Worm (Caenorhabditis elegans): ENCODE data around the gene C07B5.4.
A peak's percentile ranks its signal among the peaks of the same experiment; 100 is the strongest.

C07B5.4 gene

DNA sequence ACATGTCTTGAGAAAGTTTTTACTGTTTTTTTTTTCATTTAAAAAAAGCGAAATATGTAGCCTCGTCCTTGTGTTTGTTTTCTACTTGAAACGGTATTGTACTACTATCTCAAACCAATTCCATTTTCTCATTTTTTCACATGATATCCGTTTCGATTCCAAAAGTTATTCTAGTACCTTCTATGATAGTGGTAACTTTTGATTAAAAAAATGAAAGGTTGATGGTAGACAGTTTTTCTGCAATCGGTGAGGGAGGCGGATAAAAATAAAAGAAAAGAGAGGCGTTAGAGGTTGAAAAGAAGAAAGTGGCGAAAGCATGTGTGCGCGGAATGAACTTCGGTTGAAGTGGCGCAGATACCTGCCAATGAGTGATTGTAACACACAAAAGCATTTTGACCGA lies 1.6 kb upstream of the C07B5.4 start:
- TF ChIP-seq unc-62 (GFP tag; optimal IDR thresholded peaks at IDR 0.05) = no peak

DNA sequence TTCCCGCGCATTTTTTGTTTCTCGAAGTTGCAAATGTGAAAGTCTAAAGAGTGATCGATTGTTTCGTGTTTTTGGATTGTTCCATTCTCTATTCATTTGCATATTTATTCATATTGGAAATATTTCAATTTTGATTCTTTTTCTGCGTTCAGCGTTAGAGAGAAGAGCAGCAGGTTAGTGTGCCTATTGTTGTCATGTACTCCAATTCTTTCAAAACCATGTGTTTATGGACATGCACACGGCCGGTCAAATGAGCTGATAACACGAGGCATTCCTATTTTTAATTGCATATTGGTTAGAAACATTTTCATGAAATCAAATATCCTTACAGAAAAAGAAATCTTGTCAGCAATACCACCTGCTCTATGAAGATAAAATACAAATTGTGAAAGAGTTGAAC lies 2.2 kb downstream of the C07B5.4 start:
- no peak for TF ChIP-seq unc-62 (GFP tag; optimal IDR thresholded peaks at IDR 0.05)

DNA sequence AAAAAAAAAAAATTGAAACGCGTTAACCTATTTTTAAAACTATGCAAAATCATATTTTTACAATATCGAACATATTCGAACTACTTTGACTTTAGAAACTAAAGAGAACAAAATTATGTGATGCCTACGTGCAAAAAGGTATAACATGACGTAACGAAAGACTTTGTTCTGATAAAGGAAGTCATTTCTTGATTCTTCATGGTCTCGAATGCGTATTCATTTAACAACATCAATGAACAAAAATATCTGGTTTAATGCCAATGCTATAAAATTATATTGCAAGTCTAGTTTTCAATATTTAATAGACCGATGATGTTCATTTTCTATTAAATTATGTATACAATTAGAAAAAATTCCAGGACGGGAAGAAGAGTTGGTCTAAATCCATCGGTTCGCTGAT lies 6.5 kb downstream of the C07B5.4 start:
- no peak for TF ChIP-seq unc-62 (GFP tag; optimal IDR thresholded peaks at IDR 0.05)

DNA sequence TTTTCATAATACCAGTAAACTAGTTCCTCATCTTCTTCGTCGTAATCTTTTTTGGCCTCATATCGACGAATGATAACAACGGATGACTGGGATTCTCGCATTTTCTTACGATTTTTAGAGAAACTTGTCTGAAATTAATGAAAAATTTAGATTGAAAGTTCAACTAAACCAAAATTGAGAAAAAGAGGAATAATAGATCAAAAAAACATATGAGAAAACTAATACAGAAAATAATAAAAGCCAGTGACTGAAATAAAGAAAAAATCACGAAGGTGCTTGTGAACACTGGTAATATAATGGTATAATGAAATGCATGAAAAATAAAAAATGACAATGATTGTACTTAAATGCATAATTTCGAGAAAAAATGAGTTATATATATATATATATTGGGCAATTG lies 7.2 kb downstream of the C07B5.4 start, which contains the start of gene C07B5.8:
C07B5.8 (minus strand) TSS at position 101 of the 400 bp plus-strand sequence.
- TF ChIP-seq unc-62 (GFP tag; optimal IDR thresholded peaks at IDR 0.05) = no peak

DNA sequence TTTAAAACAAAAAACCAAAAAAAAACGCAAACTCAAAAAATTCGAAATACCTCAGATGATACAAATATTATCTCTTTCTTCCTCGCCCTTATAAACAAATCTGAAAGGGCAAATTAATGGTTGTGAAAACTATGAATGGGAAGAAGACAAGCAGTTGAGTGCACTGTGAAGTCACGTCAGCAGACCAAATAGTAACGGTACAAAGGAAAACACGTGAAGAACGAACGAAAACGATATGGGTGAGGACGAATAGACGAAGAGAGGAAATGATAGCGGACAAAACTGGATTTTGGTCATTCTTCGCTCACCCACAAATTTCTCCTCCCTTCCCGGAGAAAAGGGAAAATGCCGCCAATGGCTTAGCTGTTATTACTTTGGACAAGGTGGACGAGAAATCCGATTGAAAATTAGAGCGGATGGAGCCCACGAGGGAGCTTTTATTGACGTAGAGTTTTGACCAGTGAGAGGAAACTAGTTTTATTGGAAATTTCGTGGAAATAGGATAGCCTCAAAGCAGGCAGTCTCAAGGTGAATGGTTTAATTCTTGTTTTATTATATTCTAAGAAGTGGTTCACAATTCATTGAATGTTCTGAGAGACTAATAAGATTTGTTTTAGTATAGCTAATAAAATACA lies 8.2 kb downstream of the C07B5.4 start:
- TF ChIP-seq unc-62 (GFP tag; optimal IDR thresholded peaks at IDR 0.05) = no peak

DNA sequence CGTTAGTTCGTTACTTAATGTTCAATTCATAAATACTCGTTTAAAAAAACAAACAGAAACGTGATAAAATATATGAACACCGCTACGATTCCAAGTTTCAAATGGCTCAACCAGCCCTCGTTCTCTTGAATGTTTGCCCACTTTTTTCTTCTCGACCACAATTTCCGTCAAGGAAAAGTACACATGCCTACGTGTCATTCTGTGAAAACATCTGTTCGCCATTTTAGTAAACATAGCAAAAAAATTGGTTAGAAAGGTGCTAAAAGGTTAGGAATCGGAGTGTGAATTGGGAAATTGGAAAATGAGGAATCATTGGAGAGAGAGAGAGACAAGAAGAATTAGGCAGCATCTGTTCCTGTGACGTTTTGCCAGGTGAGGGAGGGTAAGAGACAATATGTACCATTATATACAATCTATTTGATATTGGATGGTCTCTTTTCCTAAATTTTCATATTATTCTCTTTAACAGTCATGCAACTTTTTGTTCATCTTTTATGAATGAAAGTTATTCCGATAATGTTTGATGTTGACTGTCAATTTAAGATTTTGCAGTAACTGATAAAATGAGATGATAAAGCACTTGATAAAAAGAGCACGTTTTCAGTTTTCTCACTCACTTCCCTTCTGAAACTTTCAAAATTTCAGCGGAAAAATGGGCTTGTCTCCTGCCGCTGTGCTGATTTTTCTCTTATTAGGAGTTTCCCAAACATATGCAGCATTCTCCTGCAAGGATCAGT lies 10.0 kb downstream of the C07B5.4 start, which contains the start of gene nuc-1:
nuc-1 (plus strand) TSS at position 612 of the 737 bp plus-strand sequence.
- no peak for TF ChIP-seq unc-62 (GFP tag; optimal IDR thresholded peaks at IDR 0.05)

DNA sequence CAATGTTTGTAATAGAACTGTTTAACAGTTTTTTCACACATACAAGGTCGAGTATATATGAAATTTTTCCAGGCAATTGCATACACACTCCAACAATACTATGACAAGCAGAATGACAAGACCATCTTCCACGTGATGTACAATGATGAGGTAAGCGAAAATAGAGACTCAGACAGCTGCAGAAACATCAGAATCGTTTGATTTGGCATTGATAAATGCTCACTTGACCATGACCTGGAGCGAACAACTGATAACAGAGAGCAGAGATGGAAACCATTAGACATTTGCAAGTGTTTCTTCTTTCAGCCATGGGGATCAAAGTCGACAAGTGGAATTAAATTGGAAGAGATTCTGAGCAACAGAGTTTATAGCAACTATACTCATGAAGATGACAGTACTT lies 11.0 kb downstream of the C07B5.4 start:
- no peak for TF ChIP-seq unc-62 (GFP tag; optimal IDR thresholded peaks at IDR 0.05)

DNA sequence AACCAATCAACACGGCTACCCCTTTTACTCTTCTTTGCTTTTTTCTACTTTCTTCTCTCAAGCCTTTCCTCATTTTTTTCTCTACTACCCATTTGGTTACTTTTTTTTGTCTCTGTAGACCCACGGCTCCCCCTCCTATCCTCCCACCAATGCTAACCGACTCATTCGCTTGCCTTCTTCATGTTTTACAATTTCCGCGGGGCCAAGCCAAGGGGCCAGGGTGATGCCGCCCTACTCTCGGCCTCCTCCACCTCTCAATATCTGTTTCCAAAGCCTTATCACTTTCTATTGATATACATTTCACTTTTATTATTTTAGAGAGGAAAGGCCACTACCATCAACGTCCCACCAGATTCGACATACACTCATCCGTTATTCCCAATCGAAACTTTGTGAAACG lies 13.9 kb downstream of the C07B5.4 start, which contains the start of gene F49E2.5:
F49E2.5 (plus strand) TSS at position 301 of the 400 bp plus-strand sequence.
- TF ChIP-seq unc-62 (GFP tag; optimal IDR thresholded peaks at IDR 0.05) = no peak

DNA sequence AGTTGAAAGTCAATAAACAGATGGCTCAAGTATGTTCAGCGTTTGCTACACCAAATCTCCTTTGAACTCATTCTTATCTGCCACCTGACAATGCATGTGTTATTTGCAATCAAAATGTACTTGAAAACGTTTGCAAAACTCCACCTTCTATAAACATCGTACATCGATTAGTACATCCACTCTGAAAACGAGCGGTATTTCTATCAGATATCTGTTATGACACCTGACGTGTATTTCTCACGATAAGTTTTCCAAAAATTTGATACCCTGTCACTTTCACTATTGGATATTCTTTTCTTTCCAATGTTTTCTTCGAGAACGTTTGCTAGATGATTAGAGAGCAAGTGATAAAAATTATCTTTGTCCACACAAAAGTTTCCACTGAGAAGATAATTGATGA lies 14.9 kb downstream of the C07B5.4 start:
- no peak for TF ChIP-seq unc-62 (GFP tag; optimal IDR thresholded peaks at IDR 0.05)

DNA sequence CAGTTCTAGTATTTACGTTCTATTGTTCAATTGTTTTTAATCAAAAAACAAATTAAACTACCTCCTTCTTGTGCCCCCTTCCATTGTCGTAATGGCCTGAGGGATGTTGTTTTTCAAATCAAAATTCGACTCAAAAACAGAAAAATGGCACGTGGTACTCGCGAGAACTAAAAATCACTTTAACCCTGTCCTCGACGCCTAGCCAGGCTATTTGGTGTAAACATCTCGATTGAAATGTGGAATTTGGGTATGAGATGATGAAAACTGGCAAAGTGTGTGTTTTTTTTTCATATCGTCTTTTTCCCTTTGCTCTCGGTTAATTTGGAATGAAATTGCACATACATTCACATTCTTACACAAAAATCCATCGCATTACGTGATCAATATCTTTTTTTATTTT lies 17.2 kb downstream of the C07B5.4 start:
- no peak for TF ChIP-seq unc-62 (GFP tag; optimal IDR thresholded peaks at IDR 0.05)

DNA sequence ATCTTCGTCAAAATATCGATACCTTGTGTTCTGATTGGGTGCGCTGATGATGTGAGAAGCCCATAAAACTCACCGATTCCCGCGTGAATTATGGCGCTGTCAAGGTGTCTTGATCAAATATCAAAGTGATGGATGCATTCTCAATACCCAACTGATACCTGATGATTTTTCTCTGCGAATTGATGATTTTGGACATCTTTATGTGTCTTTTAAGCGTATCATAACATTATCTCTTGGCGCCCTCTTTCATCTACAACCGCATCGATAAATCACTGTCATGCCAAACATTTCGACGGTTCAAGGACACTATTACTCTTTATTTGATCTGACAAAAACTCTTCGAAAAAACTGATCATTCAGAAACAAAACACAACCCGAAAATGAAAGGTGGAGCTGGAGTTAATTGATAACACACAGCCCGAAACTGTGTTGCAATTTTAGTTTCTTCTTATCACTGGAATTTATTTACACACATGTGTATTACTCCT lies 17.8 kb downstream of the C07B5.4 start:
- TF ChIP-seq unc-62 (GFP tag; optimal IDR thresholded peaks at IDR 0.05) = peak; percentile 8

DNA sequence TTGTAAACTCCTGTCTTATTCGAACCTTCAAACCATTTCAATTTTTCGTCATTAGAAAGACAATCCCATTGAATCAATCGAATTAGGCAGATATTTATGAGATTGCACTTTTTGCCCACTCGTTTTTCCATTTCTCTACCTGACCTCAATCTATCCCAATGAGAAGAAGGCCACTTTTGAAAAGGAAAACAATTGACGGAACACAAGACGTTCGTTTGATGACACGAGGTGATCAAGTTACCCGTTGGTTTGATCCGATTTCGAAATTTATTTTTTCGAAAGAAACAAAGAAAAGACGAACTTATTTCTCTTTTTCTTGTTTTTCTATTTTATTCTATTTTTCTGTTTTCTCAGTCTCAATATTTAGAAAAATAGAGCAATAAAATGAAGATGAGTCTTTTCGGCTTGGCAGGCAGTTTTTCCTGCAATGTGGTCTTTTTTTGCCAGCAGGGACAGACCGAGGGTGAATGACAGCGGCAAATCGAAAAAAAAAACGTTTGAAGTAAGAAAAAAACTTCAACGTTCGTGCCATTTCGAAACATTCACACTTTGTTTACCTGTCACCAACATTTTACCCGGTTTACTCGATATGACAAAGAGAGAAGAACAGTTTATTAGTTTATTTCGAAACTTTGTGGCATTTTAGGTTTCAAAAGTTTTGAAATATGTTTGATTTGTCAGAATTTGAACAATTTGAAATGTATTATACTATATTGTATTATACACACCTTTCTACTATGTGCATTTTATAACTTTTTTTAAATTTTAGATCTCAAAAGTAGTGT lies 18.7 kb downstream of the C07B5.4 start:
- TF ChIP-seq unc-62 (GFP tag; optimal IDR thresholded peaks at IDR 0.05) = no peak

DNA sequence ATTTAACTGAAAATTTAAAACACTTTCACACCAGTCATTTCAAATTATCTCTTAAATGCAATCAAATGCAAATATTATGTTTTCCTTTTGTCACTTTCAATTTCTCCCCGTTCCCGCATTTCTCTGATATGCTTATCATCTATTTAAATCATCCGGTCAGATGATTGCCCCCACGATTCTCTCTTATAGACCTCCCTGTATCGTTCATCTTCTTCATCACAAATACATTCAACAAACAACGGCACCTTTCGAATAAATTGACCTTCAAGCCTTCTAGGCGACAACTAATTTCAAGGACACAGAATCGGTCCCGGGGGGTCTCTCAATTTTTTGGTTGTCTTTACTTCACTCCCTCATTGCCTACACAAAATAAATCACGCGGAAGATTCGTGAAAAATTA lies 19.4 kb downstream of the C07B5.4 start:
- no peak for TF ChIP-seq unc-62 (GFP tag; optimal IDR thresholded peaks at IDR 0.05)

DNA sequence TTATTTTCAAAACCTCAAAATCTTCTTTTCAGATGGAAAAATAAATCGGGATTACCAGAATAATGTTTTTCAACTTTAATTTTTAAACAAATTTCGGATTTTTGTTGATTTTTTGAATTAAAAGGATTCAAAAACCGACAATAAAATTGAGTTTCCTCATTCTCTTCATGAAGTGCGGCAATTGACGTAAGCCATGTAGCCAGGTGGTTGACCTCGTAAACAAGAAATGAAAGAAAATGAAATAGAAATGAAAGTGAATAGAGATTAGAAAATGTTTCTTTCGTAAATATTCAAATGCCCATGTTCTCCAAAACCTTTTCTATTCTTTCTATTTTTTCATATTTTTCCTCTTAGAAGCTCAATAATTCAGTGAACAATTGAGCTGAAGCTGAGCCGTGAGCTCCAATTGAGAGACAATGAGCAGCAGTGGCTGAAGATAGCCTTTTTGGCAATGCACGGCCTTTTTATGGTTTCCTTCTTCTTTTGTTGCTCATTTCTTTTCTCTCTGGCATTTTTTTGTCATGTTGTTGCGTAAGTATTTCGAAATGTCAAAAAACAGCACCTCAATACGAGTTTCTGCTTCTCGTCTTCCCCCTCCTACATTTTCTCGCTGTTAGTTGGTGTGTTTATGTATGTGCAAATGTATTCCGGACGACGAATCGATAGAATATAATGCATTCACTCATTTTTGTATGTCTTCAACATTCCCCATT lies 20.4 kb downstream of the C07B5.4 start:
- no peak for TF ChIP-seq unc-62 (GFP tag; optimal IDR thresholded peaks at IDR 0.05)

DNA sequence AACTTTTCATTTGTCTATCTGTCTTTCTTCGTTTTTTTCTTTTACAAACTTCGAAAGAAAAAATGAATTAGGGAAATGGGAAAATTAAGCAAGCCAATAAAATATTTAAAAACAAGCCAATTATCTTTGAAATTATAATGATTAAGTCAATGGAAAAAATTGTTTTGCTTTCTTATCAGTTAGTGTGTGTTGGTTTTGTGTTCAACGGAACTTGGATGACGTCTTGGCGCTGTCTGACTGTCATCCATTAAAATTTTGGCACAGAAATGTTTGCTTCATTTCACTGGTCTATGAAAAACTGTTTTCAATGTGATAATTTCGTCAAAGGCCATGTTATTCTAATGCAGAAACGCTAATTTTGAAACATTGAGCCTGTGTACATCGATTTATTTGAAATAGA lies 21.1 kb downstream of the C07B5.4 start:
- TF ChIP-seq unc-62 (GFP tag; optimal IDR thresholded peaks at IDR 0.05) = no peak

DNA sequence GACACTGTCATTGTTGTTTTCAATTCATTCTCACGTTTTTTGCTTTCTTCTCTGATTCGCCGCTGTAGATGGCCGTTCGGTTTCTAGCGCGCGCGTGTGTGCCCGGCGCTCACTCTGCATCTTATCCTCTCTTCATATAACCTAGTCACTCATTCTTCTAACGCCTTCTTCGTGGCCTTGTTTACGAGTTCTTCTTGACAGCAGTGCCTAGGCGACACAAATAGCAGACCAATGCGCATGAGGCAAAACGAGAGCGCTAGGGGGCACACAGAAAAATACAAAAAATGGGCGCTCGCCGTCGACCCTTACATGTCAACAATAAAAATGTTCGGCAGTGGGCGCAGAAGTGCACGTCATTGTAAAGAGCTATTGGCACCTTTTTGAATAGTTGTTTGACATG lies 21.7 kb downstream of the C07B5.4 start:
- TF ChIP-seq unc-62 (GFP tag; optimal IDR thresholded peaks at IDR 0.05) = no peak

Data from whole organism, dauer.